Worm (Caenorhabditis elegans) whole organism, mixed stage, embryonic: ENCODE data around the gene clec-68.

ENCODE experiments used
- M03D4.4 ChIP-seq: sonication (generic microtip); optimal IDR thresholded peaks from 2 replicates; lab custom pipeline; 2017; ENCODE audit warnings: mild to moderate bottlenecking, missing genetic modification characterization, missing compliant biosample characterization
- bed-3 ChIP-seq: fragments of 200-800 bp; sonication (Bioruptor generic); optimal IDR thresholded peaks from 3 replicates; lab custom pipeline; 2018; ENCODE audit warnings: mild to moderate bottlenecking, missing genetic modification characterization, moderate library complexity, missing compliant biosample characterization
- blmp-1 ChIP-seq: fragments of 150-350 bp; optimal IDR thresholded peaks from 2 replicates; lab custom pipeline; 2014; ENCODE audit warnings: missing biosample characterization, missing genetic modification characterization
- ceh-39 ChIP-seq: fragments of 150-350 bp; optimal IDR thresholded peaks from 2 replicates; lab custom pipeline; 2014; ENCODE audit warnings: missing biosample characterization, missing genetic modification characterization
- ceh-43 ChIP-seq: fragments of 200-800 bp; sonication (Bioruptor generic); optimal IDR thresholded peaks from 2 replicates; lab custom pipeline; 2018; ENCODE audit warnings: mild to moderate bottlenecking, missing genetic modification characterization, moderate library complexity, missing compliant biosample characterization
- ceh-83 ChIP-seq: fragments of 200-800 bp; sonication (Bioruptor generic); optimal IDR thresholded peaks from 2 replicates; lab custom pipeline; 2018; ENCODE audit warnings: mild to moderate bottlenecking, missing genetic modification characterization, missing compliant biosample characterization
- ces-1 ChIP-seq: fragments of 150-350 bp; optimal IDR thresholded peaks from 2 replicates; lab custom pipeline; 2014; ENCODE audit warnings: missing biosample characterization, missing genetic modification reagents, missing genetic modification characterization
- cnd-1 ChIP-seq: fragments of 200-800 bp; sonication (Bioruptor generic); optimal IDR thresholded peaks from 2 replicates; lab custom pipeline; 2018; ENCODE audit warnings: mild to moderate bottlenecking, missing genetic modification characterization, missing compliant biosample characterization
- drap-1 ChIP-seq: fragments of 200-800 bp; sonication (Bioruptor generic); optimal IDR thresholded peaks from 3 replicates; lab custom pipeline; 2018; ENCODE audit warnings: mild to moderate bottlenecking, missing genetic modification characterization, missing compliant biosample characterization
- elt-1 ChIP-seq: sonication (generic microtip); optimal IDR thresholded peaks from 2 replicates; lab custom pipeline; 2017; ENCODE audit warnings: missing genetic modification characterization, mild to moderate bottlenecking, missing compliant biosample characterization, antibody characterized with exemption, moderate library complexity, borderline replicate concordance; ENCODE audit not compliant: insufficient read depth
- elt-3 ChIP-seq: fragments of 150-350 bp; optimal IDR thresholded peaks from 2 replicates; lab custom pipeline; 2014; ENCODE audit warnings: missing biosample characterization, missing genetic modification characterization
- flh-1 ChIP-seq: fragments of 200-800 bp; sonication (Bioruptor generic); optimal IDR thresholded peaks from 2 replicates; lab custom pipeline; 2018; ENCODE audit warnings: mild to moderate bottlenecking, missing genetic modification characterization, moderate library complexity, missing compliant biosample characterization
- ham-2 ChIP-seq: fragments of 200-800 bp; sonication (Bioruptor generic); optimal IDR thresholded peaks from 2 replicates; lab custom pipeline; 2018; ENCODE audit warnings: mild to moderate bottlenecking, missing genetic modification characterization, missing compliant biosample characterization
- lin-13 ChIP-seq: fragments of 150-350 bp; optimal IDR thresholded peaks from 2 replicates; lab custom pipeline; 2014; ENCODE audit warnings: missing biosample characterization, missing genetic modification characterization
- lin-32 ChIP-seq: fragments of 200-800 bp; sonication (Bioruptor generic); optimal IDR thresholded peaks from 2 replicates; lab custom pipeline; 2018; ENCODE audit warnings: mild to moderate bottlenecking, missing genetic modification characterization, missing compliant biosample characterization
- lsy-2 ChIP-seq: fragments of 150-350 bp; optimal IDR thresholded peaks from 2 replicates; lab custom pipeline; 2014; ENCODE audit warnings: missing biosample characterization, missing genetic modification characterization
- mab-5 ChIP-seq: fragments of 150-350 bp; optimal IDR thresholded peaks from 2 replicates; lab custom pipeline; 2014; ENCODE audit warnings: missing biosample characterization, missing genetic modification characterization
- mep-1 ChIP-seq: fragments of 150-350 bp; optimal IDR thresholded peaks from 2 replicates; lab custom pipeline; 2017; ENCODE audit warnings: missing biosample characterization, missing genetic modification reagents, missing genetic modification characterization, inconsistent platforms
- mls-2 ChIP-seq: sonication (generic microtip); optimal IDR thresholded peaks from 2 replicates; lab custom pipeline; 2016; ENCODE audit warnings: mild to moderate bottlenecking, missing genetic modification characterization, moderate library complexity, missing compliant biosample characterization
- nhr-12 ChIP-seq: fragments of 150-350 bp; optimal IDR thresholded peaks from 2 replicates; lab custom pipeline; 2014; ENCODE audit warnings: missing biosample characterization, missing genetic modification characterization
- nhr-2 ChIP-seq: fragments of 150-350 bp; optimal IDR thresholded peaks from 2 replicates; lab custom pipeline; 2014; ENCODE audit warnings: missing biosample characterization, missing genetic modification characterization
- nhr-237 ChIP-seq: fragments of 150-350 bp; optimal IDR thresholded peaks from 2 replicates; lab custom pipeline; 2014; ENCODE audit warnings: missing biosample characterization, missing genetic modification characterization
- nhr-76 ChIP-seq: sonication (generic microtip); optimal IDR thresholded peaks from 2 replicates; lab custom pipeline; 2017; ENCODE audit warnings: missing biosample characterization, missing genetic modification characterization
- pha-4 ChIP-seq: fragments of 150-350 bp; optimal IDR thresholded peaks from 2 replicates; lab custom pipeline; 2018; ENCODE audit warnings: missing biosample characterization, missing genetic modification reagents, missing genetic modification characterization
- sem-2 ChIP-seq: fragments of 200-800 bp; sonication (Bioruptor generic); optimal IDR thresholded peaks from 2 replicates; lab custom pipeline; 2018; ENCODE audit warnings: mild to moderate bottlenecking, missing genetic modification characterization, missing compliant biosample characterization
- snpc-4 ChIP-seq: fragments of 150-350 bp; optimal IDR thresholded peaks from 2 replicates; lab custom pipeline; 2014; ENCODE audit warnings: missing biosample characterization, missing genetic modification characterization
- tbx-8 ChIP-seq: fragments of 200-800 bp; sonication (Bioruptor generic); optimal IDR thresholded peaks from 2 replicates; lab custom pipeline; 2018; ENCODE audit warnings: mild to moderate bottlenecking, missing genetic modification characterization, moderate library complexity, missing compliant biosample characterization
- unc-120 ChIP-seq: sonication (generic microtip); optimal IDR thresholded peaks from 2 replicates; lab custom pipeline; 2017; ENCODE audit warnings: missing genetic modification characterization, missing compliant biosample characterization; ENCODE audit not compliant: poor library complexity, severe bottlenecking
- unc-39 ChIP-seq: fragments of 150-350 bp; optimal IDR thresholded peaks from 2 replicates; lab custom pipeline; 2014; ENCODE audit warnings: missing biosample characterization, missing genetic modification characterization
- unc-62 ChIP-seq: fragments of 150-350 bp; optimal IDR thresholded peaks from 2 replicates; lab custom pipeline; 2014; ENCODE audit warnings: missing biosample characterization, missing genetic modification reagents, missing genetic modification characterization
- zip-8 ChIP-seq: fragments of 150-350 bp; optimal IDR thresholded peaks from 2 replicates; lab custom pipeline; 2014; ENCODE audit warnings: missing biosample characterization, missing genetic modification characterization
- ztf-11 ChIP-seq: fragments of 150-350 bp; optimal IDR thresholded peaks from 2 replicates; lab custom pipeline; 2014; ENCODE audit warnings: missing biosample characterization, missing genetic modification characterization

Gene clec-68

DNA sequence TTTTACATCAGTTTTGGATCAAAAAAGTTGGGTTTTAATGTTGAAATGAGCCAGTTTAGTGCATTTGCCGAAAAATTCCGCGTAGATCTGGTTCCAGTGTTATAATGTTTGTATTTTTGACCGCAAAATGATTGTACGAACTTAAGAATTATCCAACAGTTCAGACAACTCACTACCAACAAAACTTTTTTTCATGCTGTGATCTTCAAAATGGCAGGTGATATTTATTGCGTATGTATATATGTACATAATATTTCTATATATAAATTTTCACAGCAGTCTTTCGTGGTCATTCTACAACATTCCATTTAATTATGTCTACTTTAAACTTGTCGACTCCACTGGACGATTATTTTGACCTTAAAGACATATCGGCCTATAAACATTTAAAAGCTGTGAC, 10.9 kb upstream of the clec-68 start, which contains the start of gene srz-20:
Gene srz-20, plus strand, starts transcription at position 301 of the 400 bp plus-strand sequence.
- TF ChIP-seq pha-4 (tag; lab: Kevin White, UChicago) (no peak), zip-8 (tag; lab: Kevin White, UChicago) (no peak), elt-3 (tag; lab: Kevin White, UChicago) (no peak), elt-1 (tag; lab: Kevin White, UChicago) (no peak), nhr-76 (tag; lab: Kevin White, UChicago) (no peak), nhr-237 (tag; lab: Kevin White, UChicago) (no peak), bed-3 (GFP tag; lab: Kevin White, UChicago) (no peak), sem-2 (GFP tag; lab: Kevin White, UChicago) (no peak), cnd-1 (tag; lab: Kevin White, UChicago) (no peak), nhr-12 (tag; lab: Kevin White, UChicago) (no peak)

DNA sequence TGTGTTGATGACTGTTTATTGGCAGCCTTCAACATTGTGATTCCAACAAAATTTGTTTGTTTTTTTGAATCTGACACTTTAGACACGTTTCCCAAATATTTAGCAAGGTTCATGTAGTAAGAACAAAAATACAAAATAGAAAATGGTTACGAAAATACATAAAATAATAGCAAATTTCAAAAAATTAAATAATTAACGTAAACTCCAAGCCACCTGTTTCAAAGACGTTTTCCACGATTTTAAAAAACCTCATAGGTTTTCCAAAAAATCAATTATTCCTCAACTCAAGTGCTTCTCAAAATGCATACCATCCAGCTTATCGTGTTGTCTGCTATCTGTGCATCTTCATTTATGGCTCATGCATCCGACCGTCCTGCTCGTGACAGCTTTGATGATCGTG, 8.8 kb upstream of the clec-68 start, which contains the start of gene F56D6.14:
Gene F56D6.14, plus strand, starts transcription at position 301 of the 400 bp plus-strand sequence.
- TF ChIP-seq drap-1 (GFP tag; lab: Kevin White, UChicago): no peak

DNA sequence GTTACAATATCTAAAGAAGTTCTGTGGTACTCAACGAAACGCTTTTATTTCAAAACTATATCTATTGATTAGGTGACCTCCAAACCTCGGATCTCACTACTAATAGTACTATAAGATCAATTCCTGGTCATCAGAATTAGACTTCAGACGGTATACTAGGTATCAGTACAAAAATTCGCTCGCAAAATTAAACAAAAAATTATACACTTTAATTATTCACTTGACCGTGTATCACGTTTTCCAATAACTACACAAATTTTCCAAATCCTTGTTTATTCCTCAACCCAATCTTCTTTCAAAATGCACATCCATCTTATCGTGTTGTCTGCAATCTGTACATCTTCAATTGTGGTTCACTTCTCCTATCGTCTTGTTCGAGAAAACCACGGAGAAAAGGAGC, 8.1 kb upstream of the clec-68 start, which contains the start of gene F56D6.23:
Gene F56D6.23, plus strand, starts transcription at position 301 of the 400 bp plus-strand sequence.
- TF ChIP-seq unc-62 (GFP tag; lab: Kevin White, UChicago): no peak
- no peak for TF ChIP-seq tbx-8
- TF ChIP-seq ham-2: no peak
- no peak for TF ChIP-seq nhr-76 (tag; lab: Kevin White, UChicago)
- no peak for TF ChIP-seq ces-1 (GFP tag; lab: Kevin White, UChicago)
- TF ChIP-seq ceh-83 (GFP tag; lab: Kevin White, UChicago): no peak
- TF ChIP-seq mab-5 (tag; lab: Kevin White, UChicago): no peak
- TF ChIP-seq unc-39 (tag; lab: Kevin White, UChicago): no peak
- no peak for TF ChIP-seq lin-13
- no peak for TF ChIP-seq snpc-4 (tag; lab: Kevin White, UChicago)
- TF ChIP-seq nhr-2: no peak
- no peak for TF ChIP-seq cnd-1 (tag; lab: Kevin White, UChicago)
- no peak for TF ChIP-seq ztf-11
- no peak for TF ChIP-seq elt-3 (tag; lab: Kevin White, UChicago)
- no peak for TF ChIP-seq unc-120 (tag; lab: Kevin White, UChicago)
- TF ChIP-seq flh-1 (GFP tag; lab: Kevin White, UChicago): no peak
- no peak for TF ChIP-seq lsy-2 (tag; lab: Kevin White, UChicago)
- TF ChIP-seq M03D4.4 (tag; lab: Kevin White, UChicago): no peak
- no peak for TF ChIP-seq mep-1 (tag; lab: Kevin White, UChicago)

DNA sequence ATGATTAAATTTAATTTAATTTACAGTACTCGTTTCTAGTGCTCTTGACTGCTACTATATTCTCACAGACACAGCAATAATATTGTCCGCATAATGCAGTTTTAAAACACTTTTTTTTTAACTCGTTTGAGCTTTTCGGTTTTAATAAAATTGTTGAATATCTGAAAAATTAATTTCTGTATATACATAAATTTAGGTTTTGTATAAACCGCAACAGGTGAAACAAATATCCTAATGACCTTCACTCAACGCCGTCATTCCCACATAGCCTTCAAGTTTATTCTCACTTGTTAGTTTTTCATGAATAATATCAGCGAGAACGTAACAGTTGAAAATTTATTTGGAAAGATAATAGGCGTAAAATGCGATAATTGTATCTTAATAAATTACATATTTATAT, 6.7 kb upstream of the clec-68 start, which contains the start of gene srz-19:
Gene srz-19, plus strand, starts transcription at position 301 of the 400 bp plus-strand sequence.
- TF ChIP-seq nhr-2 (no peak), nhr-76 (tag; lab: Kevin White, UChicago) (no peak), ceh-83 (GFP tag; lab: Kevin White, UChicago) (no peak), mep-1 (tag; lab: Kevin White, UChicago) (no peak), flh-1 (GFP tag; lab: Kevin White, UChicago) (no peak)
- TF ChIP-seq, all 35 proteins: peak for 0

DNA sequence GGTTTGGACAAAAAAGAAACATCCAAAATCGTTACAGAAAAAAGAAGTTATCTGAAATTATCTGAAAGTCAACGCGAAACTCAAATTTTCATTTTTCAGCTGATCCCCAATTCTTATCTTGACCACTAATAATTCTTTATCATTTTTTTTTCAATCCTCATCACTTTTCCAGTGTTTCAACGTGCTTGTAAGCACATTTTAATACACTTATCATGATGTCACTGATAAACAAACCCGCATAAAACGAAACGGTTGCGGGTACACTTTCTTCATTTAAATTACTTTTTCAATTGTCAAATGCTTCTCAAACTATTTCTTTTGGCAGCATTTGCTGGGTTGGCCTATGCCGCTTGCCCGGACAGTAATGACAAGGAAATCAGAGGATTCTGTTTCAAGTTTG, 4.3 kb upstream of the clec-68 start, which contains the start of gene clec-67:
Gene clec-67, plus strand, starts transcription at position 268 of the 400 bp plus-strand sequence.
- no peak for TF ChIP-seq ceh-39 (tag; lab: Kevin White, UChicago)
- TF ChIP-seq blmp-1 (tag; lab: Kevin White, UChicago): no peak
- TF ChIP-seq nhr-237 (tag; lab: Kevin White, UChicago): no peak
- TF ChIP-seq mls-2 (tag; lab: Kevin White, UChicago): no peak
- TF ChIP-seq snpc-4 (tag; lab: Kevin White, UChicago): no peak
- TF ChIP-seq lin-32: no peak
- TF ChIP-seq ham-2: no peak
- TF ChIP-seq lin-13: no peak
- TF ChIP-seq mep-1 (tag; lab: Kevin White, UChicago): no peak
- no peak for TF ChIP-seq ceh-83 (GFP tag; lab: Kevin White, UChicago)
- no peak for TF ChIP-seq flh-1 (GFP tag; lab: Kevin White, UChicago)
- TF ChIP-seq tbx-8: no peak
- no peak for TF ChIP-seq unc-39 (tag; lab: Kevin White, UChicago)
- TF ChIP-seq nhr-76 (tag; lab: Kevin White, UChicago): no peak
- no peak for TF ChIP-seq bed-3 (GFP tag; lab: Kevin White, UChicago)
- no peak for TF ChIP-seq unc-120 (tag; lab: Kevin White, UChicago)
- no peak for TF ChIP-seq mab-5 (tag; lab: Kevin White, UChicago)
- TF ChIP-seq ztf-11: no peak
- TF ChIP-seq ceh-43 (GFP tag; lab: Kevin White, UChicago): no peak
